Worm (Caenorhabditis elegans): ENCODE data around the gene phf-32.

Gene phf-32

ce11 chrX:12331795-12332194 lies 25.1 kb downstream of the phf-32 start, which contains the start of gene srd-46:
srd-46 (plus strand) TSS chrX:12332095.
- TF ChIP-seq ztf-25 (GFP tag; IDR thresholded peaks at IDR 0.05) (no peak), F39B2.1 (GFP tag; IDR thresholded peaks at IDR 0.05) (no peak), zim-3 (tag; optimal IDR thresholded peaks at IDR 0.05) (no peak), F10E7.11 (tag; optimal IDR thresholded peaks at IDR 0.05) (no peak)

DNA sequence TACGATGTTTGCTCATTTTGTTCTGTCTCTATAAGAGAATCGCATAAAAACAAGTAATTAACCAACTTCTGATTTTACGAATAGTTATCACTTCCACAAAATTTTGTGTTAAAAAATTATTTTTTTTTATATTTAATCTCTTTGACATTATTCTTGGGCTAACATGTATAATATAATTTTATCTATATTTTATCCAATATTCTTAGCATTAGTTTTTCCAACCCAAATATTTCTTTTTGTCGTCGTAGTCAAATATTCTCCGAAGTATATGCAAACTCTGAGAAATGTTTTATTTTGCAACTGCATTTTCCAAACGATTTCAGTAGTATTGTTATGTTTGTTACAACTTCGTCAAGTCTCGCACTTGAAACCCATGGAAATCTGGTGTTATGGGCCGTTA lies 26.8 kb downstream of the phf-32 start, which contains the start of gene srd-47:
Gene srd-47 (plus strand): TSS at position 164 of the 400 bp plus-strand sequence.
- TF ChIP-seq B0336.3 (GFP tag; IDR thresholded peaks at IDR 0.05) (no peak), lin-35 (GFP tag; optimal IDR thresholded peaks at IDR 0.05) (no peak), ceh-91 (GFP tag; IDR thresholded peaks at IDR 0.05) (no peak), hlh-12 (tag; optimal IDR thresholded peaks at IDR 0.05) (no peak), lin-40 (tag; optimal IDR thresholded peaks at IDR 0.05) (no peak), F57A8.1 (GFP tag; optimal IDR thresholded peaks at IDR 0.05) (no peak), ceh-58 (GFP tag; IDR thresholded peaks at IDR 0.05) (no peak), snpc-3.4 (tag; optimal IDR thresholded peaks at IDR 0.05) (no peak), ceh-27 (GFP tag; optimal IDR thresholded peaks at IDR 0.05) (no peak), let-526 (GFP tag; IDR thresholded peaks at IDR 0.05) (no peak), athp-1 (tag; optimal IDR thresholded peaks at IDR 0.05) (no peak), hmg-20 (GFP tag; IDR thresholded peaks at IDR 0.05) (no peak), attf-5 (GFP tag; optimal IDR thresholded peaks at IDR 0.05) (no peak), F55B11.4 (tag; optimal IDR thresholded peaks at IDR 0.05; ENCODE audit: borderline replicate concordance, insufficient read depth) (no peak), ccch-3 (GFP tag; optimal IDR thresholded peaks at IDR 0.05) (no peak), tbp1 (GFP tag; optimal IDR thresholded peaks at IDR 0.05) (no peak), D2030.7 (GFP tag; IDR thresholded peaks at IDR 0.05) (no peak), ztf-6 (GFP tag; IDR thresholded peaks at IDR 0.05) (no peak), ztf-26 (tag; optimal IDR thresholded peaks at IDR 0.05) (no peak), xnd-1 (tag; optimal IDR thresholded peaks at IDR 0.05) (no peak)

- TF ChIP-seq ceh-27 (GFP tag; optimal IDR thresholded peaks at IDR 0.05) = no peak
- no peak for TF ChIP-seq K11D2.4 (GFP tag; IDR thresholded peaks at IDR 0.05)
- TF ChIP-seq ama-1 (optimal IDR thresholded peaks at IDR 0.05) = no peak
- no peak for TF ChIP-seq ama-1 (GFP tag; optimal IDR thresholded peaks at IDR 0.05)
- TF ChIP-seq B0019.2 (GFP tag; conservative IDR thresholded peaks at IDR 0.05) = no peak
- no peak for TF ChIP-seq let-526 (GFP tag; IDR thresholded peaks at IDR 0.05)
- TF ChIP-seq gei-17 (GFP tag; optimal IDR thresholded peaks at IDR 0.05) = no peak
- no peak for TF ChIP-seq snpc-1.1 (tag; optimal IDR thresholded peaks at IDR 0.05; ENCODE audit: insufficient read depth)
- TF ChIP-seq nhr-90 (tag; optimal IDR thresholded peaks at IDR 0.05) = no peak
- no peak for TF ChIP-seq dpff-1 (tag; optimal IDR thresholded peaks at IDR 0.05)
- no peak for TF ChIP-seq nhr-80 (tag; optimal IDR thresholded peaks at IDR 0.05)
- TF ChIP-seq lir-1 (GFP tag; conservative IDR thresholded peaks at IDR 0.05) = no peak
These were observed 29.1 kb downstream of the phf-32 start, which contains the start of gene srd-48 for ce11 chrX:12335808-12336207. srd-48 (plus strand) TSS chrX:12336108.

- TF ChIP-seq B0261.1 (tag; optimal IDR thresholded peaks at IDR 0.05) (peak; percentile 93), ZK185.1 (tag; optimal IDR thresholded peaks at IDR 0.05; ENCODE audit: poor library complexity, severe bottlenecking) (peak; percentile 83), chd-7 (tag; optimal IDR thresholded peaks at IDR 0.05) (no peak), ztf-28 (GFP tag; IDR thresholded peaks at IDR 0.05) (no peak), aptf-3 (GFP tag; IDR thresholded peaks at IDR 0.05) (no peak), snpc-4 (GFP tag; optimal IDR thresholded peaks at IDR 0.05) (peak; percentile 56), snpc-4 (tag; optimal IDR thresholded peaks at IDR 0.05) (no peak), tbx-9 (tag; optimal IDR thresholded peaks at IDR 0.05; ENCODE audit: borderline replicate concordance) (no peak), T26A5.8 (tag; optimal IDR thresholded peaks at IDR 0.05) (no peak), nhr-90 (tag; optimal IDR thresholded peaks at IDR 0.05) (peak; percentile 58), Y95B8A.8 (GFP tag; IDR thresholded peaks at IDR 0.05) (no peak), zim-3 (tag; optimal IDR thresholded peaks at IDR 0.05) (no peak), unc-130 (GFP tag; optimal IDR thresholded peaks at IDR 0.05) (peak; percentile 18), ztf-18 (tag; optimal IDR thresholded peaks at IDR 0.05) (peak; percentile 30)
These were observed 31.3 kb downstream of the phf-32 start, which contains the start of gene srd-44 for ce11 chrX:12337846-12338490. srd-44 (plus strand) TSS chrX:12338440.
